Worm (Caenorhabditis elegans) whole organism, midembryonic: Measurements from ENCODE around the gene Y102A11A.1.

Source experiments
- cog-1 ChIP-seq: sonication (generic microtip); optimal IDR thresholded peaks from 2 replicates; lab custom pipeline; 2016; ENCODE audit warnings: missing genetic modification characterization, missing compliant biosample characterization
- flt-1 ChIP-seq: fragments of 200-800 bp; sonication (Bioruptor generic); IDR thresholded peaks from 2 replicates; pipeline ENCODE4 v1.3.6; 2022; ENCODE audit warnings: missing genetic modification characterization, missing compliant biosample characterization

ce11 chrX:2040877-2041276 is 10.7 kb upstream of the Y102A11A.1 start:
- TF ChIP-seq flt-1 (GFP tag; lab: Robert Waterston, UW), result peak; percentile 46; the same call in 1 of the 2 replicates
- no peak for TF ChIP-seq cog-1 (tag; lab: Kevin White, UChicago)
